Fruit fly (Drosophila melanogaster) whole organism, prepupa: ENCODE data around the gene Chc.

Source experiments
- CG10631 ChIP-seq: fragments of 200-800 bp; sonication (Bioruptor generic); optimal IDR thresholded peaks from 2 replicates; lab custom pipeline; 2016; ENCODE audit warnings: missing biosample characterization, missing genetic modification characterization
- CG11762 ChIP-seq: fragments of 200-800 bp; sonication (Bioruptor generic); optimal IDR thresholded peaks from 3 replicates; lab custom pipeline; 2016; ENCODE audit warnings: missing biosample characterization, missing genetic modification characterization; ENCODE audit not compliant: insufficient read depth
- CG11902 ChIP-seq: fragments of 200-800 bp; sonication (Bioruptor generic); optimal IDR thresholded peaks from 3 replicates; lab custom pipeline; 2016; ENCODE audit warnings: missing biosample characterization, missing genetic modification characterization
- CG15336 ChIP-seq: fragments of 200-800 bp; sonication (Bioruptor generic); IDR thresholded peaks from 2 replicates; pipeline ENCODE4 v1.3.6; 2022; ENCODE audit warnings: missing biosample characterization, missing genetic modification characterization
- CG1621 ChIP-seq: fragments of 200-800 bp; sonication (Bioruptor generic); optimal IDR thresholded peaks from 3 replicates; lab custom pipeline; 2018; ENCODE audit warnings: missing biosample characterization, mild to moderate bottlenecking, missing genetic modification characterization
- CG3032 ChIP-seq: fragments of 200-800 bp; optimal IDR thresholded peaks from 2 replicates; lab custom pipeline; 2019; ENCODE audit warnings: missing biosample characterization, mild to moderate bottlenecking, missing genetic modification characterization, moderate library complexity
- CG31627 ChIP-seq: fragments of 200-800 bp; sonication (Bioruptor generic); optimal IDR thresholded peaks from 3 replicates; lab custom pipeline; 2016; ENCODE audit warnings: missing biosample characterization, missing genetic modification characterization
- CG32006 ChIP-seq: fragments of 200-800 bp; sonication (Bioruptor generic); optimal IDR thresholded peaks from 3 replicates; lab custom pipeline; 2017; ENCODE audit warnings: missing biosample characterization, mild to moderate bottlenecking, missing genetic modification characterization
- CG34406 ChIP-seq: fragments of 200-800 bp; sonication (Bioruptor generic); optimal IDR thresholded peaks from 3 replicates; lab custom pipeline; 2016; ENCODE audit warnings: missing biosample characterization, missing genetic modification characterization
- CG3919 ChIP-seq: fragments of 200-800 bp; sonication (Bioruptor generic); optimal IDR thresholded peaks from 3 replicates; lab custom pipeline; 2016; ENCODE audit warnings: missing biosample characterization, missing genetic modification characterization
- CG6276 ChIP-seq: fragments of 200-800 bp; sonication (Bioruptor generic); optimal IDR thresholded peaks from 2 replicates; lab custom pipeline; 2017; ENCODE audit warnings: missing biosample characterization, mild to moderate bottlenecking, missing genetic modification characterization
- CG6854 ChIP-seq: fragments of 200-800 bp; sonication (Bioruptor generic); optimal IDR thresholded peaks from 2 replicates; lab custom pipeline; 2017; ENCODE audit warnings: missing biosample characterization, mild to moderate bottlenecking, missing genetic modification characterization
- CG8119 ChIP-seq: fragments of 200-800 bp; sonication (Bioruptor generic); IDR thresholded peaks from 3 replicates; pipeline ENCODE4 v1.3.6; 2022; ENCODE audit warnings: missing biosample characterization, missing genetic modification characterization
- CG8319 ChIP-seq: fragments of 200-800 bp; sonication (Bioruptor generic); optimal IDR thresholded peaks from 3 replicates; lab custom pipeline; 2016; ENCODE audit warnings: missing biosample characterization, missing genetic modification characterization
- CG9139 ChIP-seq: fragments of 200-800 bp; sonication (Bioruptor generic); optimal IDR thresholded peaks from 3 replicates; lab custom pipeline; 2017; ENCODE audit warnings: missing biosample characterization, mild to moderate bottlenecking, missing genetic modification characterization
- Eip75B ChIP-seq: fragments of 200-800 bp; sonication (Bioruptor generic); optimal IDR thresholded peaks from 3 replicates; lab custom pipeline; 2016; ENCODE audit warnings: missing biosample characterization, missing genetic modification characterization
- Eip78C ChIP-seq: fragments of 200-800 bp; sonication (Bioruptor generic); peaks from one replicate; lab custom pipeline; 2016; ENCODE audit warnings: missing biosample characterization, missing genetic modification characterization
- Eip93F ChIP-seq: fragments of 200-800 bp; sonication (Bioruptor generic); optimal IDR thresholded peaks from 2 replicates; lab custom pipeline; 2016; ENCODE audit warnings: missing biosample characterization, mild to moderate bottlenecking, missing genetic modification characterization
- Ets21C ChIP-seq: fragments of 200-800 bp; sonication (Bioruptor generic); optimal IDR thresholded peaks from 3 replicates; lab custom pipeline; 2016; ENCODE audit warnings: missing biosample characterization, missing genetic modification characterization
- Ets96B ChIP-seq: fragments of 200-800 bp; optimal IDR thresholded peaks from 2 replicates; lab custom pipeline; 2019; ENCODE audit warnings: missing biosample characterization, mild to moderate bottlenecking, missing genetic modification characterization, moderate library complexity
- Hr38 ChIP-seq: sonication (Bioruptor generic); optimal IDR thresholded peaks from 2 replicates; lab custom pipeline; 2016; ENCODE audit warnings: missing biosample characterization, missing genetic modification characterization
- Hr39 ChIP-seq: fragments of 200-800 bp; sonication (Bioruptor generic); optimal IDR thresholded peaks from 2 replicates; lab custom pipeline; 2016; ENCODE audit warnings: missing biosample characterization, missing genetic modification characterization
- Met ChIP-seq: fragments of 200-800 bp; sonication (Bioruptor generic); optimal IDR thresholded peaks from 3 replicates; lab custom pipeline; 2016; ENCODE audit warnings: missing biosample characterization, missing genetic modification characterization
- OdsH ChIP-seq: fragments of 200-800 bp; sonication (Bioruptor generic); optimal IDR thresholded peaks from 3 replicates; lab custom pipeline; 2016; ENCODE audit warnings: missing biosample characterization, missing genetic modification characterization
- Sox102F ChIP-seq: fragments of 200-800 bp; sonication (Bioruptor generic); optimal IDR thresholded peaks from 2 replicates; lab custom pipeline; 2016; ENCODE audit warnings: missing biosample characterization, mild to moderate bottlenecking, missing genetic modification characterization
- Sox14 ChIP-seq: fragments of 200-800 bp; sonication (Bioruptor generic); optimal IDR thresholded peaks from 3 replicates; lab custom pipeline; 2016; ENCODE audit warnings: missing biosample characterization, missing genetic modification characterization
- achi ChIP-seq: fragments of 200-800 bp; sonication (Bioruptor generic); optimal IDR thresholded peaks from 3 replicates; lab custom pipeline; 2016; ENCODE audit warnings: missing biosample characterization, missing genetic modification characterization
- cyc ChIP-seq: fragments of 200-800 bp; sonication (Bioruptor generic); optimal IDR thresholded peaks from 3 replicates; lab custom pipeline; 2016; ENCODE audit warnings: missing biosample characterization, missing genetic modification characterization
- dsx ChIP-seq: fragments of 200-800 bp; optimal IDR thresholded peaks from 3 replicates; lab custom pipeline; 2019; ENCODE audit warnings: missing biosample characterization, mild to moderate bottlenecking, missing genetic modification characterization, moderate library complexity; ENCODE audit not compliant: poor library complexity, severe bottlenecking
- esn ChIP-seq: fragments of 200-800 bp; sonication (Bioruptor generic); optimal IDR thresholded peaks from 2 replicates; lab custom pipeline; 2016; ENCODE audit warnings: missing biosample characterization, mild to moderate bottlenecking, missing genetic modification characterization, moderate library complexity
- fd85E ChIP-seq: fragments of 200-800 bp; sonication (Bioruptor generic); optimal IDR thresholded peaks from 3 replicates; lab custom pipeline; 2016; ENCODE audit warnings: missing biosample characterization, missing genetic modification characterization
- fkh ChIP-seq: fragments of 200-800 bp; sonication (Bioruptor generic); optimal IDR thresholded peaks from 3 replicates; lab custom pipeline; 2017; ENCODE audit warnings: missing biosample characterization, mild to moderate bottlenecking, missing genetic modification characterization, moderate library complexity
- lz ChIP-seq: fragments of 200-800 bp; sonication (Bioruptor generic); optimal IDR thresholded peaks from 3 replicates; lab custom pipeline; 2016; ENCODE audit warnings: missing biosample characterization, missing genetic modification characterization
- net ChIP-seq: fragments of 200-800 bp; sonication (Bioruptor generic); optimal IDR thresholded peaks from 3 replicates; lab custom pipeline; 2016; ENCODE audit warnings: missing biosample characterization, missing genetic modification characterization
- spab ChIP-seq: fragments of 200-800 bp; sonication (Bioruptor generic); optimal IDR thresholded peaks from 2 replicates; lab custom pipeline; 2017; ENCODE audit warnings: missing biosample characterization, mild to moderate bottlenecking, missing genetic modification characterization, missing genetic modification reagents
- ss ChIP-seq, 2 experiments: fragments of 200-800 bp; sonication (Bioruptor generic); optimal IDR thresholded peaks; 2 replicates in 1 of 2; 3 replicates in 1 of 2; lab custom pipeline; 2017 to 2018; ENCODE audit warnings: mild to moderate bottlenecking in 2 of 2, missing biosample characterization in 2 of 2, missing genetic modification characterization in 2 of 2, moderate library complexity in 1 of 2
- svp ChIP-seq: fragments of 200-800 bp; sonication (Bioruptor generic); peaks from one replicate; lab custom pipeline; 2016; ENCODE audit warnings: missing biosample characterization, missing genetic modification characterization
- topi ChIP-seq: fragments of 200-800 bp; sonication (Bioruptor generic); optimal IDR thresholded peaks from 3 replicates; lab custom pipeline; 2016; ENCODE audit warnings: missing biosample characterization, missing genetic modification characterization
- vri ChIP-seq: fragments of 200-800 bp; sonication (Bioruptor generic); optimal IDR thresholded peaks from 3 replicates; lab custom pipeline; 2016; ENCODE audit warnings: missing biosample characterization, mild to moderate bottlenecking, missing genetic modification characterization

The Chc gene

dm6 chrX:15857601-15858284 lies 22.5 kb upstream of the Chc start, which contains the start of the genes CG46440 and Myb:
CG46440 (minus strand) TSS chrX:15857823.
Myb (minus strand) TSS chrX:15857823.
- TF ChIP-seq ss (GFP tag; optimal IDR thresholded peaks at IDR 0.05; lab: Kevin White, UChicago), result no peak
- no peak for TF ChIP-seq CG8319 (GFP tag; lab: Kevin White, UChicago)
- no peak for TF ChIP-seq net (GFP tag; lab: Kevin White, UChicago)
- no peak for TF ChIP-seq vri (GFP tag; lab: Kevin White, UChicago)
- peak; percentile 1 for TF ChIP-seq lz (GFP tag; lab: Kevin White, UChicago)
- peak; percentile 7 for TF ChIP-seq topi (GFP tag; lab: Kevin White, UChicago)
- no peak for TF ChIP-seq CG6276 (GFP tag; lab: Kevin White, UChicago)
- TF ChIP-seq CG15336 (GFP tag; lab: Robert Waterston, UW), result 0 out of 2 replicates have a peak, but pooled peaks have one; percentile 20
- TF ChIP-seq Eip78C, result peak; percentile 1
- TF ChIP-seq CG10631 (GFP tag; lab: Kevin White, UChicago), result no peak
- TF ChIP-seq svp, result peak; percentile 5
- no peak for TF ChIP-seq CG3919 (GFP tag; lab: Kevin White, UChicago)
- peak; percentile 18 for TF ChIP-seq dsx (GFP tag; lab: Kevin White, UChicago)

dm6 chrX:15852815-15853542 lies 17.7 kb upstream of the Chc start, which contains the start of the genes UBL3 and CG15914:
UBL3 (minus strand) TSS chrX:15853175.
CG15914 (plus strand) TSS chrX:15853421.
- TF ChIP-seq fkh (GFP tag; lab: Kevin White, UChicago) (peak; percentile 59), Sox102F (GFP tag; lab: Kevin White, UChicago) (no peak), esn (GFP tag; lab: Kevin White, UChicago) (peak; percentile 34), ss (GFP tag; optimal IDR thresholded peaks at IDR 0.05; lab: Kevin White, UChicago) (peak in 1 of 2 experiments; percentile 48), CG1621 (tag; lab: Kevin White, UChicago) (no peak), CG3032 (tag; lab: Kevin White, UChicago) (no peak), svp (peak; percentile 89), CG15336 (GFP tag; lab: Robert Waterston, UW) (peak; percentile 11; the same call in 1 of the 2 replicates), Hr38 (GFP tag; lab: Kevin White, UChicago) (no peak), Eip75B (peak; percentile 16), CG6276 (GFP tag; lab: Kevin White, UChicago) (no peak), Eip93F (GFP tag; lab: Kevin White, UChicago) (peak; percentile 66), OdsH (GFP tag; lab: Kevin White, UChicago) (no peak), fd85E (GFP tag; lab: Kevin White, UChicago) (peak; percentile 19), topi (GFP tag; lab: Kevin White, UChicago) (peak; percentile 1), CG9139 (GFP tag; lab: Kevin White, UChicago) (no peak), CG8119 (GFP tag; lab: Robert Waterston, UW) (no peak), Eip78C (peak; percentile 82), CG32006 (GFP tag; lab: Kevin White, UChicago) (no peak), net (GFP tag; lab: Kevin White, UChicago) (no peak), vri (GFP tag; lab: Kevin White, UChicago) (peak; percentile 59), cyc (GFP tag; lab: Kevin White, UChicago) (no peak)
- TF ChIP-seq, all 60 proteins: peak for 11

DNA sequence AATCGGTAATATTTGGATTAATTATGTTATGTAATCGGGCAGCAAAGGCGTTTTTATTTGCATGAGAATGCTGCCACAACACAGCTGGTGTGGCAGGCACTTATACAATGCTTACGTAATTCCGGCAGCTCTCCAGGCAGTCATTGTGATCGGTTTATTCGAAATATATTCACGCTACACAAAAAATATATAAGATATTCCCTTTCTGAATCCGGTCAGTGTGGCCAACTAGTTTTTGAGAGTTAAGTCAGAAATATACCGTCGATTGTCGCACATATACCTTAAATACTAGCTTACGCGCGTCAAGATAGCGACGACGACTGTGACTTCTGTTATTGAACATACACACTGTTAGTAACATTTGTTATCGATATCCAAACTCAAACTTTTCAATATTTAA lies 13.7 kb upstream of the Chc start, which contains the start of gene sun:
sun (minus strand) TSS at position 238 of the 400 bp plus-strand sequence.
- TF ChIP-seq Eip78C (peak; percentile 31), vri (GFP tag; lab: Kevin White, UChicago) (peak; percentile 77), CG9139 (GFP tag; lab: Kevin White, UChicago) (no peak), svp (peak; percentile 6), achi (GFP tag; lab: Kevin White, UChicago) (no peak), Ets21C (no peak)
- TF ChIP-seq, all 60 proteins: peak for 3

- TF ChIP-seq Hr39 (GFP tag; lab: Kevin White, UChicago) (peak; percentile 60), cyc (GFP tag; lab: Kevin White, UChicago) (peak; percentile 36), CG3919 (GFP tag; lab: Kevin White, UChicago) (no peak), spab (GFP tag; lab: Kevin White, UChicago) (no peak), CG6854 (no peak), Sox102F (GFP tag; lab: Kevin White, UChicago) (no peak), esn (GFP tag; lab: Kevin White, UChicago) (peak; percentile 43), CG31627 (GFP tag; lab: Kevin White, UChicago) (peak; percentile 49), Met (peak; percentile 39), topi (GFP tag; lab: Kevin White, UChicago) (peak; percentile 62), CG15336 (GFP tag; lab: Robert Waterston, UW) (peak; percentile 29; the same call in 1 of the 2 replicates), CG11762 (GFP tag; lab: Kevin White, UChicago) (peak; percentile 29), Sox14 (GFP tag; lab: Kevin White, UChicago) (peak; percentile 62), CG34406 (no peak), dsx (GFP tag; lab: Kevin White, UChicago) (no peak), ss (GFP tag; optimal IDR thresholded peaks at IDR 0.05; lab: Kevin White, UChicago) (peak in 1 of 2 experiments; percentile 67), CG11902 (no peak), Ets96B (tag; lab: Kevin White, UChicago) (no peak), svp (no peak), Eip75B (peak; percentile 80)
Observed at dm6 chrX:15844139-15844538, 8.8 kb upstream of the Chc start, which contains the start of the genes ArgRS and CG8578. ArgRS (minus strand) TSS chrX:15844145. CG8578 (plus strand) TSS chrX:15844476.
